Worm (Caenorhabditis elegans) whole organism, young adult: Measurements from ENCODE around the gene asp-2.

Experiments used
- attf-3 ChIP-seq: fragments of 200-800 bp; sonication (Bioruptor generic); conservative IDR thresholded peaks from 2 replicates; pipeline ENCODE4 v1.3.6; 2022; ENCODE audit warnings: missing genetic modification reagents, missing genetic modification characterization, missing compliant biosample characterization
- attf-5 ChIP-seq: fragments of 200-800 bp; sonication (Bioruptor generic); optimal IDR thresholded peaks from 2 replicates; lab custom pipeline; 2018; ENCODE audit warnings: mild to moderate bottlenecking, missing genetic modification characterization, missing compliant biosample characterization
- ekl-4 ChIP-seq: fragments of 200-800 bp; sonication (Bioruptor generic); IDR thresholded peaks from 2 replicates; pipeline ENCODE4 v1.3.6; 2022; ENCODE audit warnings: missing genetic modification reagents, missing genetic modification characterization, missing compliant biosample characterization
- lin-26 ChIP-seq: fragments of 200-800 bp; sonication (Bioruptor generic); IDR thresholded peaks from 2 replicates; pipeline ENCODE4 v1.3.6; 2022; ENCODE audit warnings: missing genetic modification reagents, missing genetic modification characterization, missing compliant biosample characterization
- madf-10 ChIP-seq: sonication (generic microtip); optimal IDR thresholded peaks from 2 replicates; lab custom pipeline; 2016; ENCODE audit warnings: mild to moderate bottlenecking, missing genetic modification characterization, missing compliant biosample characterization
- rec-8 ChIP-seq, 2 experiments: sonication (generic microtip); optimal IDR thresholded peaks; 2 replicates each; lab custom pipeline; 2016; ENCODE audit warnings: mild to moderate bottlenecking in 2 of 2, missing genetic modification characterization in 2 of 2, missing genetic modification reagents in 2 of 2, missing genotype in 2 of 2, missing biosample characterization in 1 of 2, missing compliant biosample characterization in 1 of 2, moderate library complexity in 1 of 2
- sdz-38 ChIP-seq: sonication (generic microtip); optimal IDR thresholded peaks from 2 replicates; lab custom pipeline; 2016; ENCODE audit warnings: missing genotype, missing genetic modification characterization, missing compliant biosample characterization
- snpc-4 ChIP-seq, 5 experiments: fragments of 150-350 bp in 1 of 5; sonication (generic microtip) in 4 of 5; optimal IDR thresholded peaks; 2 replicates each; lab custom pipeline; 2014 to 2018; ENCODE audit warnings: missing genetic modification characterization in 5 of 5, missing biosample characterization in 3 of 5, antibody characterized with exemption in 2 of 5, mild to moderate bottlenecking in 2 of 5, missing compliant biosample characterization in 2 of 5, missing genotype in 2 of 5, moderate library complexity in 2 of 5, missing genetic modification reagents in 1 of 5
- unc-130 ChIP-seq: sonication (generic microtip); optimal IDR thresholded peaks from 2 replicates; lab custom pipeline; 2016; ENCODE audit warnings: missing genetic modification reagents, missing genetic modification characterization, missing compliant biosample characterization
- ztf-6 ChIP-seq: fragments of 200-800 bp; sonication (Bioruptor generic); IDR thresholded peaks from 2 replicates; pipeline ENCODE4 v1.3.6; 2022; ENCODE audit warnings: missing genetic modification reagents, missing genetic modification characterization, missing compliant biosample characterization

ce11 chrV:9218214-9218613 is 15.3 kb downstream of the asp-2 start:
- TF ChIP-seq attf-3 (GFP tag; lab: Robert Waterston, UW) (no peak), madf-10 (tag; lab: Kevin White, UChicago) (no peak), lin-26 (no peak), ekl-4 (GFP tag; lab: Robert Waterston, UW) (no peak), rec-8 (tag; optimal IDR thresholded peaks at IDR 0.05; lab: Kevin White, UChicago) (no peak), ztf-6 (GFP tag; lab: Robert Waterston, UW) (no peak), sdz-38 (tag; lab: Kevin White, UChicago) (no peak), snpc-4 (GFP tag; optimal IDR thresholded peaks at IDR 0.05; lab: Kevin White, UChicago) (no peak), snpc-4 (tag; optimal IDR thresholded peaks at IDR 0.05; lab: Kevin White, UChicago) (no peak), unc-130 (no peak), attf-5 (GFP tag; lab: Kevin White, UChicago) (no peak)
